Fruit fly (Drosophila melanogaster): ENCODE data around the gene tty.
A peak's percentile ranks its signal among the peaks of the same experiment; 100 is the strongest.

Gene tty

DNA sequence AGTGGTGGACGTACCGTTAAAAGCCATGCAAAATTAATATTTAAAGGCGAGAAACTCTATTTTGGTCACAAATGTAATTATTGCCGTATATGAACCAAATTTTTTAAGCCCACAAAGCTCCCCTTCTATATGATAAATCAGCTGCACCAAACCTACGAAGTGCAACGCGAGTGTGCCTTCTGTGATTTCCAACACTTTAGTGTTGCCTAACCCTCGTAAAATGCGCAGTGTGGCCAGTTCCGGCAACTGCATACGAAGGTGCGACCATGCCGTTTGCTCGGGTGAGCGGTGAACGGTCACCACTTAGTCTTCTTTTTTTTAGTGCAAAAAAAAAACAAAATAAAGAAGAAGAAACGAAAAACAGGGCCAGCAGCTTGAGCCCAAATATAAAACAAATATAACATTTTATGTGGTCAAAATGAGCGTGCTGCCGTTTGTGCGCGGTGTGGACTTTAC is at the start of gene tty, which contains the start of gene fliI:
Gene tty, minus strand, starts transcription at position 201 of the 456 bp plus-strand sequence.
Gene fliI, plus strand, starts transcription at position 266 of the 456 bp plus-strand sequence.
- peak; percentile 95 for TF ChIP-seq CG17801 (GFP tag; optimal IDR thresholded peaks at IDR 0.05; ENCODE audit: partially characterized antibody)

DNA sequence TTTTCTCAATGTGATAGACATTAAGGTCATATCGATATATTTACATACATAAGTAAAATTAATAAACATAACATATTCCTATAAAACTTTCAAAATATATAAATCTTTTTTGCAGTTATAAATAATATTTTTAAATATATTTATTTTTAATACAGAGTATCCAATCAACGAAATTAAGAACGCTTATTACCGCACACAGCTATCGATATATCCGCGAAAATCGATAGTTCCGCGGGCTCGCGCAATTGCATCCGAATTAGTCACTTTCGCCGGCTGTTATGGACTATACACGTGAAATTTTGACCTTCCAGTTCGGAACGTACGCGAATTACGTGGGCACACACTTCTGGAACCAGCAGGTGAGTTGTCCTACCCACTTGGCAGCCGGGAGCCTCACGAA is 49.3 kb upstream of the tty start, which contains the start of gene mst:
Gene mst, plus strand, starts transcription at position 244 of the 400 bp plus-strand sequence.
- no peak for TF ChIP-seq CG17801 (GFP tag; optimal IDR thresholded peaks at IDR 0.05; ENCODE audit: partially characterized antibody)

DNA sequence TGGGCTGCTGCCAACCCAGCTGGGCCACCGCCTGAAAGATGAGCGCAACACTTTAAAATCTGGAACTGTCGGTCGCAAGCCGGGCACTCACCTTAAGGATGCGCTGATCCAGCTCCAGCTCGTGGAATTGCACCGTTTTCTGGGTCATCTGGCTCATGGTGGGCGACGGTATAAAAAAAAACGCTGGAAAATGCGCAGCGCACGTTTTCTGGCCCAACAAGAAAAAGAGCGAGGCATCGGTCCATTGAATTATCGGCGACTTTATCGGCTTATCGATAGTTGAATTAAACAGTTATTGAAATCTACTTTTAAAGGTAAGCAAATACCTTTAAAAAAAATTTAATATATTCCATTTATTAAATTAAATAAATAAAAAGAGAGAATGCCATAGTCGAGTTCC is 48.2 kb upstream of the tty start, which contains the start of gene Ddx56:
Gene Ddx56, minus strand, starts transcription at position 252 of the 400 bp plus-strand sequence.
- no peak for TF ChIP-seq CG17801 (GFP tag; optimal IDR thresholded peaks at IDR 0.05; ENCODE audit: partially characterized antibody)

DNA sequence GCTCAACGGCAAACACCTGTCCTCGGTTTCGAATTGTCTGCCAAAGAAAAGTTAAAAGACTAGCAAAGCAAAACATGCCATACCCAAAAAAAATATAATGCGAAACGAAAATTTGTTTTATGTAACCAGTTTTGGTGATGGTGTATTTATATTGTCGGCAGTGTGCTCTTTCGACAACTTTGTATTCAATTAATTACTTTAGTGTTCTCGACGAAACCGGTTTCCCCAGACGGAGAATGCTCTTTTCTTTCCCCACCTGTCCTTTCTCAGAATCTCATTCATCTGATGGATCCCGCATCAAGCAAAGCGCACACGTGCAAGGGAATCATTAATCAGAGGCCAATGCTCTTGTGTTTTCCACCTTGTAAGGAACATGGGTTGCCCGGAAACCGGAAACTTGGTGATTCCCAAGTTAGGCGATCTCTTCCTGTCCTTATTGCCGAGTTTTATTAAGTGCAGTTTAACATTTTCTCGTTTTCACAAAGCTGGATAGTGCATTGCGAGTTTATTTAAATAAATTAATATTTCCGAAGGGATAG is 38.9 kb upstream of the tty start:
- TF ChIP-seq CG17801 (GFP tag; optimal IDR thresholded peaks at IDR 0.05; ENCODE audit: partially characterized antibody): no peak

DNA sequence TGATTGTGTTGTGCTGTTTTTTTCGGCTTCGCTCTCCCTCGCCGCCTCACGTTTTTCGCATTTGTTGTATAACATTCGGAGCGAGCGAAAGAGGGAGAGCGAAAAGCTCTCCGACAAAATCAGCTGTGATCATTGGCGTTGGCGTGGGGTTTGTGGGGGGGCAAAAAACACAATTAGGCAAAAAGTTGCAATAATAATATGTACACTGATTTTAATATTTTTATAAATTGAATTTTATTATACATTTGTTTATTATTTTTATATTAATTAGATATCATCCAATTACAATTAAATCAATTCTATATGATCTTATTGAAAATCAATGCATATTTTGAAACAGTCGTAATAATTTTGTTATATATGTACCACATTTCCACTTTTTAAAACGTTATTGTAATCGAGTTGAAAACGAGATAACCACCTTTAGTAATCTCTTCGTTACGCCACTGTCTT is 36.1 kb upstream of the tty start:
- peak; percentile 83 for TF ChIP-seq CG17801 (GFP tag; optimal IDR thresholded peaks at IDR 0.05; ENCODE audit: partially characterized antibody)

DNA sequence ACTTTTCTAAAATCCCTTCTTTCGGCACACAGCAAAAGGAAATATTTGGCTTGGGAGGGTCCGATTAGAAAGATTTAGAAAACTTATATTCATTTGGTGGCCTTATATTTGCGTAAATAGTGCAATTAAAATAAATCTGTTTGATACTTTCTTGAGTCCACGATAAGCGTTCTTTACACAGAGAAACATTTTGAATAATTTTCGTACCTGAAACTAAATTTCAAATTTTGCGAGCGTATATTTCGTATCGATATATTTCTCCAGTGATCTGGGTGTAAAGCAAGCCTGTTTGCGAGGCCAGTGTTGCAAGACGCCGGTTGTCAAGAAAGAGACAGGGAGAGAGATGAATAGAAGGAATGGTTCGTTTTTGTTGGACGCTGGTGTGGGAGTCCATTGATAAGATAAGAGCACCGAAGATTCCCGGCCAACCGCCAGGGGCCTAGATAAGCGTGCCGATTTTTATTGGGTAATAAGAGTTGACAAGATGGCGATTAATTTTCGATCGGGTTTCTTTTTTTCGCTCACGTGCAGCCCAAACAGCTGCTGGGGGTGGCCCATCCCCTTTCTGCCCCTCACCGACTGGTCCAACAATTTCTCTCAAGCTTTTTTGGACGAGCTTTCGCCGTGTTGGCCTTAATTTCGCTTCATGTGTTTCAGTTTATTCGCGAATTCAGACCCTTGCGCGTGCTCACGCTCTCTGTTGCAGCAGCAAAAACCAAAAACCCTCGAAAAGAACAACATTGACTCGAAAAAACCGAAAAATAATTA is 34.4 kb upstream of the tty start, which contains the start of gene slgA:
Gene slgA, plus strand, starts transcription at position 344 of the 768 bp plus-strand sequence.
- peak; percentile 32 for TF ChIP-seq CG17801 (GFP tag; optimal IDR thresholded peaks at IDR 0.05; ENCODE audit: partially characterized antibody)

DNA sequence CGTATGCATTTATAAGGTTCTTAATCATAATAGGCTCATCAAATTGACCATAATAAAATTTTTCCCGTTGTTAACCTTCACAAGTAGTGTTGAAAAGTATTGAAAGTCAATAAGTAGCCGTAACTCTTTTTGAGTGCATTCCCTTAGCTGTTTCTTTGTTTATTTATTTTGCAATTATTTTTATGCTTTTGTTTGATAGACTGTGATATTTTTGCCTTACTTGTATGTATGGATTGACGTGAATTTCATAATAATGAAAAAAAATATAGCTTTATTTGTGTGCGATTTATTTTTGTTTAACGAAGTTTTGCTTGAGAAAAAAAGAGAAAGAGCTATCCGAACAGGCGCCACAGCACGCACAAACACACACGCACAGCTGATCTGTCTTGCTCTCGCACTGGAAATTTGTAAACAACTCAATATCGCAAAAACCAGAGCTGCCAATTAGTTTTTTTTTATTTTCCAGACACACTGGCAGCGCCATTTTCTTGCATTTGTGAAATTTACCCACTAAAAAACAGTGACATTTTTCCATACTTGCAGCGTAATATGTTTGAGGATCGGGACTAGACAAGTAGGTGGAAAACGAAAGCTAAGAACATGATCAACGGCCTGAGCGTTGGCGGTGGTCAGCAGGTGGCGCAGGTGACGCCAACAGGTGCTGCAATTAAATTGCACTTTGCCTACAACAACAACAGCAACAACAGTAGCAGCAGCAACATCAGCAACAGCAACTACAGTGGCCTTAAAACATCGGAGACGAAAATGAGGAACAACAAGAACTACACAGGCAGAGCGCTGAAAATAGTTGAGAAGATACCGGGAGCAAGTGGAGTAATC is 29.9 kb upstream of the tty start:
- no peak for TF ChIP-seq CG17801 (GFP tag; optimal IDR thresholded peaks at IDR 0.05; ENCODE audit: partially characterized antibody)

DNA sequence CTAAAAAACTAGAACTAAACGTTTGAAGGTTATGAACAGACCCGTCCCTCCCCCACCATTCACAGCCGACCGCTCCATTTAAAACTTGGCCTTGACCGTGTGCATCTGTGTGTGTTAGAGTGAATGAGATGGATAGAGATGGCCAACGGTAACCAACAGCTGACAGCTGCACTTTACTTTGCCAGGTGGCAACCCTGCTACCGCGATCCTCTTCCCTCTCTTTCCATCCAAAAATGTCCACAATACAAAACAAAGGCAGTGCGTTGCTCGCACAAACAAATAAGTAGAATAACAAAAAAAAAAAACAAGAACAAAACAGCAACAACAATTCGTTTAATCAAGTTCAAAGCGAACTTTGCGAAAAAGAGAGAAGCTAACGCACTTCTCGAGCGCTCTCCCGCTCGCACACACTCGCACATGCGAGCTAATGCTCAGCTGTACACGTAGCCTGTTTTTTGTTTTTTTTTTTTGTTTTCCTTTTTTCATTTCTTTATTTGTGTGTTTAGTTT is 29.0 kb upstream of the tty start:
- no peak for TF ChIP-seq CG17801 (GFP tag; optimal IDR thresholded peaks at IDR 0.05; ENCODE audit: partially characterized antibody)

DNA sequence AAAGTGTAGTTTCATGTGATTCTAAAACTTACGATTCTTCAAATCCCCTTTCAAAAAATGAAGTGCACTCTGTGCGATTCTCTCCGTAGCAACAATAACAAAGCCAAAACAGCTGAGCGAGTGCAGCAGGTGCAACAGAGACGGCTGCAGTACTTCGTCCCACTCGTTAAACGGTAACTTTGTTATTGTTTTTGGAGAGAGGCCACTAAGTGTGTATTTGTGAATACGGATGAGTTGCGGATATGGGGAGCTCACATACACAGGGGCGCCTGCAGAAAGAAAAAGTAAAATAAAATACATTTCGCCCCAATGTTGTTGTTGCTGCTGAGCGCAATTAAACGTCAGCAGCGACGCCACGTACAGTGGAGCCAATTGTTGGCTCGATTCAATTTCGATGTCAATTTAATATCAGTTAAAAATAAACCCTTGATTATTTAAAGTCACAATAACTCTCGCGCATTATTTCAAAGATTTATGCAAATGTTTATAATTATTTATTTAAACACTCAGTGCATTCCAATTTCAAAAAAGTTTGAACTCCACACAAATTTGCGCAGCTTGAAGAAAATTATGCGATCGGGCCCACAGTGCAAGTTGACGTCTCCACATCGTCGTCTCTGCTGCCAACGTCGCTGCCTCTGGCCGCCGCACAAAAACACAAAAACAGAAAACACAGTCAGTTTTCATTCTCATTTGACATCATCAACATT is 28.0 kb upstream of the tty start:
- peak; percentile 99 for TF ChIP-seq CG17801 (GFP tag; optimal IDR thresholded peaks at IDR 0.05; ENCODE audit: partially characterized antibody)

DNA sequence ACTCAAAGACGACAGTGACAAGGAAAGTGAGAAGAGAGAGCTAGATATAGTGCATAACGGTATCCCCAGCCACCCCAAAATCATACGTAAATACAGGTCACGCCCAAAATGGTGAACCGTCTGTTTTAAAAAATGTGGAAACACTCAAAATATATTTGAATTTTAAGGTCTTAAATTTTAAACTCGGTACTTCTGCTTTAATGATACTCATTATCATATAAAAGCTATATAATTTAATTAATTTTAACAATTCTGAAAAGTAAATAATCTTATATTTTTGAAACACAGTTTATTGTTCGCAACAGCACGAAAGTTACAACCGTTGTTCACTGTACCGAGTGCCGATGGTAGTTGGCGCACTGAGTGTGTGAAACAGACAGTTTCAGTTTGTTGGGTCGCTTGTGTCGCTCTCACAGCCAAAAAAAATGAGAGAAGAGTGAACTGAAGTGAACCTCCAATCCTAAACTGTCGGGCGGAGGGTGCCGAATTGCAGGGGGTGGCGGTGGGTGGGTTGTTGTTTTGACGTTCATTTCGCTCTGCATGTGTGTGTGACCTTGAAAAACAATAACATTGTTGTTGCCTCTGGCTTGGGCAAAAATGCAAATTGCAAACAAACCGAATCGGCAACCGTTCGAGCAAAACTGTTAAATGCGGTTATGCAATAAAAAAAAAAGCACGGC is 27.0 kb upstream of the tty start:
- peak; percentile 94 for TF ChIP-seq CG17801 (GFP tag; optimal IDR thresholded peaks at IDR 0.05; ENCODE audit: partially characterized antibody)

DNA sequence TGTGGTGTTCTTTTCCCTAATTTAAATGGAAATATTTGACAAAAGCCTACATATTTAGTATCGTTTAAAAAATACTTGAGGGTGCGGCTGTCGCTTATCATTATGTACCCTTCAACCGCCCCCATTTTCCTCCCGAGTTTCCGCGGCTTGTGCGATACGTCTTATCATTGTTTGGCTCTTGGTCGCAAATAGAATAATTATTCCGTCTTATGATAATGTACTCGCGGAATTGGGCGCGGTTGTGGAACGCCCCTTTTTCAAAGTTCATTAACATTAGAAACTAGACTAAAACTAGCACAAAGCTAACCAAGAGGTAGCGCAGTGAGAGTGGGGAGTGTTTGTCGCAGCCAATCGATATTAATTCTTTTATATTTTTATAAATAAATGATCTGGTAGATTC is 25.9 kb upstream of the tty start:
- TF ChIP-seq CG17801 (GFP tag; optimal IDR thresholded peaks at IDR 0.05; ENCODE audit: partially characterized antibody): no peak

DNA sequence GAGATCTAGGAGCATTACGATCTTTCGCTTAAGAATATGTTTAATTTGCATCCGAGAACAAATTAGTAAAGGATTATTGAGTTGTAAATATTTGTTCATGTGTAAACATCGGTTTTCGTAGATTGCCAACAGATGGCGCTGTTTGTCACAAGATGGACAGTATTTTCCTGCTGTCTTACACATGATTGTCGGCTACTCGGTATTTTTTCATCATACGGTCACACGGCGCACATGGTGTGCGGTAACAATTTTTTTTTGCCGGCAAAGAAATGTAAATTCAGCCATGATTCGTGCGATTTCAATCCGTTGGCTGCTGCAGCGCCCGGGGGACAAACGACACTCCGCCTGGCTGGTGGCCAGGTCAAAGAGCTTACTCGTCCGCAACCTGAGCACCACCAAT is 23.4 kb upstream of the tty start, which contains the start of the genes bbx and waw:
Gene bbx, plus strand, starts transcription at position 151 of the 400 bp plus-strand sequence.
Gene waw, plus strand, starts transcription at position 151 of the 400 bp plus-strand sequence.
- no peak for TF ChIP-seq CG17801 (GFP tag; optimal IDR thresholded peaks at IDR 0.05; ENCODE audit: partially characterized antibody)

DNA sequence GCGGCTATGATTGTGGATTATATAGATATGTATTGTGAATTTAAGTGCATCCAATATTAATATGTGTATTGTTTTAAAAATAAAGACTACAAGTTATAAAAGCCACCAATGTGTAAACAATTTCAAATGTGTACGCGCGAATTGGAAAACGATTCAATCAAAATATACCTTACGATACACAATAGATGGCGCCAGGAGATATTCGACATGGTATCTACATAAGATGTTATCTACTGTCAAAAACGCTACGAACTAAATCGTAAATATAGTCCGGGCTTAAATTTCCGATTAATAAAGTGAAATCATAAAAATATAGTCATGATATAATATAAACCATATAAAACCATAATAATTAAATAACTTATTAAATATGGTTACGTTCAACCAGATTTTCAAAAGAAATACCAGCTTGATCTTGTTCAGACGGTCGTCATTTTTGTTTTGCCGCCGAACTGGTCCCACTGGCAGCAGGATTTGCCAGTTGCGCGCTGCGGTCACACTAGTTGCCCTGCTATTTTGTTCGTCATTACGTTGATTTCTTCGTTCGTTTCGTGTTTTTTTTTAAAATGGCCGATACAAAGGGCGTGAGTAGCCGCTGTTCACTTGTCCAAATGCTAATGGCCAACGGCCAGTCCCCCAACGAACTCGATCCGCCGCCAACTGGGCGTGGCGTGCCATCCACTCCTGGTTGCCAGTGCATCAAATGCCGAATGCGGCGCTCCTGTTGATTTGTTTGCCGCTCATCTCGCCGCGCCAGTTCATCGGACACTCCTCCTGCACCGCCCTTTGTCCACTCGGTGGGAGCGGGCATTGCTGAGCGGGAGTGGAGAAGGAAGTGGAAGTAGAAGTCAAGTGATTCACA is 18.6 kb upstream of the tty start, which contains the start of gene Septin1:
Gene Septin1, plus strand, starts transcription at position 477 of the 862 bp plus-strand sequence.
- no peak for TF ChIP-seq CG17801 (GFP tag; optimal IDR thresholded peaks at IDR 0.05; ENCODE audit: partially characterized antibody)

Data from ovary, adult (tissue).